Fruit fly (Drosophila melanogaster) whole organism, embryonic: Measurements from ENCODE around the gene CG1983.

ENCODE experiments used
- Awh ChIP-seq: fragments of 200-800 bp; sonication (Bioruptor generic); IDR thresholded peaks from 2 replicates; pipeline ENCODE4, ENCODE4 v1.3.6; 2022; ENCODE audit warnings: missing biosample characterization, missing genetic modification characterization
- CG16815 ChIP-seq: fragments of 200-800 bp; sonication (Bioruptor generic); optimal IDR thresholded peaks from 3 replicates; lab custom pipeline; 2017; ENCODE audit warnings: missing biosample characterization, mild to moderate bottlenecking, missing genetic modification characterization
- CG1832 ChIP-seq: fragments of 200-800 bp; sonication (Bioruptor generic); optimal IDR thresholded peaks from 2 replicates; lab custom pipeline; 2017; ENCODE audit warnings: missing biosample characterization, mild to moderate bottlenecking, missing genetic modification characterization, inconsistent platforms
- CG32767 ChIP-seq: fragments of 200-800 bp; sonication (Bioruptor generic); IDR thresholded peaks from 2 replicates; pipeline ENCODE4 v1.3.6; 2022; ENCODE audit warnings: missing biosample characterization, missing genetic modification characterization
- CG43689 ChIP-seq: fragments of 200-800 bp; sonication (Bioruptor generic); IDR thresholded peaks from 2 replicates; pipeline ENCODE4 v1.3.6; 2022; ENCODE audit warnings: missing biosample characterization, missing genetic modification characterization
- CG6654 ChIP-seq: fragments of 200-800 bp; sonication (Bioruptor generic); optimal IDR thresholded peaks from 2 replicates; lab custom pipeline; 2017; ENCODE audit warnings: missing biosample characterization, mild to moderate bottlenecking, missing genetic modification characterization
- CG9727 ChIP-seq: fragments of 200-800 bp; sonication (Bioruptor generic); optimal IDR thresholded peaks from 3 replicates; lab custom pipeline; 2017; ENCODE audit warnings: missing biosample characterization, mild to moderate bottlenecking, missing genetic modification characterization
- Camta ChIP-seq: fragments of 200-800 bp; sonication (Bioruptor generic); optimal IDR thresholded peaks from 2 replicates; lab custom pipeline; 2016; ENCODE audit warnings: missing biosample characterization, missing genetic modification characterization
- Meics ChIP-seq: fragments of 200-800 bp; sonication (Bioruptor generic); optimal IDR thresholded peaks from 2 replicates; lab custom pipeline; 2017; ENCODE audit warnings: missing biosample characterization, mild to moderate bottlenecking, missing genetic modification characterization
- Sry-β ChIP-seq: fragments of 200-800 bp; sonication (Bioruptor generic); optimal IDR thresholded peaks from 2 replicates; lab custom pipeline; 2018; ENCODE audit warnings: missing biosample characterization, mild to moderate bottlenecking, missing genetic modification characterization, moderate library complexity
- Xrp1 ChIP-seq: fragments of 200-800 bp; sonication (Bioruptor generic); IDR thresholded peaks from 2 replicates; pipeline ENCODE4 v1.3.6; 2022; ENCODE audit warnings: missing biosample characterization, missing genetic modification characterization
- cato ChIP-seq: fragments of 200-800 bp; sonication (Bioruptor generic); optimal IDR thresholded peaks from 2 replicates; lab custom pipeline; 2016; ENCODE audit warnings: missing biosample characterization, missing genetic modification characterization, borderline replicate concordance
- chif ChIP-seq, 2 experiments: fragments of 200-800 bp; sonication (Bioruptor generic); optimal IDR thresholded peaks; 3 replicates each; lab custom pipeline; 2016; ENCODE audit warnings: missing biosample characterization in 2 of 2, missing genetic modification characterization in 2 of 2
- croc ChIP-seq: fragments of 200-800 bp; sonication (Bioruptor generic); conservative IDR thresholded peaks from 3 replicates; pipeline ENCODE4 v1.3.6; 2022; ENCODE audit warnings: missing biosample characterization, missing genetic modification characterization
- fd64A ChIP-seq: fragments of 200-800 bp; sonication (Bioruptor generic); optimal IDR thresholded peaks from 3 replicates; lab custom pipeline; 2018; ENCODE audit warnings: missing biosample characterization, mild to moderate bottlenecking, missing genetic modification characterization
- fu2 ChIP-seq: fragments of 200-800 bp; sonication (Bioruptor generic); optimal IDR thresholded peaks from 2 replicates; lab custom pipeline; 2016; ENCODE audit warnings: missing biosample characterization, missing genetic modification characterization
- gcm ChIP-seq: fragments of 200-800 bp; sonication (Bioruptor generic); optimal IDR thresholded peaks from 2 replicates; lab custom pipeline; 2019; ENCODE audit warnings: missing biosample characterization, mild to moderate bottlenecking, missing genetic modification characterization, moderate library complexity
- lbe ChIP-seq: fragments of 200-800 bp; sonication (Bioruptor generic); optimal IDR thresholded peaks from 2 replicates; lab custom pipeline; 2016; ENCODE audit warnings: missing biosample characterization, mild to moderate bottlenecking, missing genetic modification characterization
- schlank ChIP-seq: fragments of 200-800 bp; sonication (Bioruptor generic); optimal IDR thresholded peaks from 2 replicates; lab custom pipeline; 2018; ENCODE audit warnings: missing biosample characterization, mild to moderate bottlenecking, missing genetic modification characterization
- scrt ChIP-seq: fragments of 200-800 bp; sonication (Bioruptor generic); optimal IDR thresholded peaks from 2 replicates; lab custom pipeline; 2018; ENCODE audit warnings: missing biosample characterization, mild to moderate bottlenecking, missing genetic modification characterization, moderate library complexity
- sim ChIP-seq: fragments of 200-800 bp; sonication (Bioruptor generic); IDR thresholded peaks from 2 replicates; pipeline ENCODE4 v1.3.6; 2022; ENCODE audit warnings: missing biosample characterization, missing genetic modification characterization

CG1983 gene

DNA sequence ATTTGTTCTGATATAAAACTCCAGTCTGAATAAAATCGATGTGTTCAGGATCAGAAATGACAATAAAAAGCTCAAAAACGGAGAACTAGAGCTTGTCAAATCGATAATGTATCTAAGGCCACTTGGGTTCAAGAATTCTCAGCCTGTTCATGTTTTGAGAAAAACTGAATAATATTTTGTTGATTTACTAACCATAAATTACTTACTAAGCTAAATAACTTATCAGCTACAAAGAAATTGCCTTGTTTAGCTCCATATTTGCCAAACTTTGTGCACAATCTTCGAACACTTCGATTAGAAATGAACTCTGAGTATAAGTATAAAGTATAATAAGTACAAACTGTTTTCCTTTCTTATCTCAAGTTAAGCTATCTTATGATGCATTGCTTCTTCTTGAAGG, 45.2 kb downstream of the CG1983 start, which contains the start of gene CG31029 (continued):
- TF ChIP-seq gcm (GFP tag; lab: Kevin White, UChicago): no peak
- no peak for TF ChIP-seq lbe (GFP tag; lab: Kevin White, UChicago)
- no peak for TF ChIP-seq CG9727 (GFP tag; lab: Kevin White, UChicago)
- TF ChIP-seq scrt (GFP tag; lab: Kevin White, UChicago): no peak

DNA sequence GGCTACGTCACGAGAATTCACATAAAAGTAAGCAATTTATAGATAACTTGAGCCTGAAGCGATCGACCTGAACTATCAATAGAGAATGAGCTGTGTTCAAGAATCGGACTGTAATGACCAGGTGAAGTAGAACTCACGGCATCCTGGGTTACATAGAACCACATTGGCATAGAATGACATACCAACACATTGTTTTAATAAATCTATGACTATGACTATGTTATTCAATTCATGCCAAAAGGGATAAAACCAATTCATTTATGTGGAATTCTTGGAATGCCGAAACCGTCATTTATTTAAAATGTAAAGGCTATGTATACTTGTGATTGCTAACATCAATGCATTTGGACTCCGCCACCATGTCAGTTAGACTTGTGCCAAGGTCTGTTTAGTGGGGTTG, 48.5 kb downstream of the CG1983 start, which contains the start of gene Ppi1:
TSS of gene Ppi1 (minus strand) at position 101 of the 400 bp plus-strand sequence.
- no peak for TF ChIP-seq CG32767 (GFP tag; lab: Robert Waterston, UW)
- no peak for TF ChIP-seq fd64A (GFP tag; lab: Kevin White, UChicago)
- TF ChIP-seq croc: no peak
- no peak for TF ChIP-seq fu2 (GFP tag; lab: Kevin White, UChicago)
- TF ChIP-seq Camta (GFP tag; lab: Kevin White, UChicago): no peak
- TF ChIP-seq Meics (GFP tag; lab: Kevin White, UChicago): no peak
- no peak for TF ChIP-seq CG43689 (GFP tag; lab: Robert Waterston, UW)
- no peak for TF ChIP-seq Xrp1 (GFP tag; lab: Robert Waterston, UW)
- no peak for TF ChIP-seq chif (GFP tag; optimal IDR thresholded peaks at IDR 0.05; lab: Kevin White, UChicago)
- TF ChIP-seq CG1832 (GFP tag; lab: Kevin White, UChicago): no peak
- no peak for TF ChIP-seq CG16815
- TF ChIP-seq sim: no peak
- TF ChIP-seq cato: no peak
- no peak for TF ChIP-seq Awh (GFP tag; lab: Robert Waterston, UW)
- TF ChIP-seq schlank: no peak
- TF ChIP-seq CG6654 (GFP tag; lab: Kevin White, UChicago): no peak
- no peak for TF ChIP-seq Sry-β (GFP tag; lab: Kevin White, UChicago)
